Fruit fly (Drosophila melanogaster): ENCODE measurements around the gene pdm2.

DNA sequence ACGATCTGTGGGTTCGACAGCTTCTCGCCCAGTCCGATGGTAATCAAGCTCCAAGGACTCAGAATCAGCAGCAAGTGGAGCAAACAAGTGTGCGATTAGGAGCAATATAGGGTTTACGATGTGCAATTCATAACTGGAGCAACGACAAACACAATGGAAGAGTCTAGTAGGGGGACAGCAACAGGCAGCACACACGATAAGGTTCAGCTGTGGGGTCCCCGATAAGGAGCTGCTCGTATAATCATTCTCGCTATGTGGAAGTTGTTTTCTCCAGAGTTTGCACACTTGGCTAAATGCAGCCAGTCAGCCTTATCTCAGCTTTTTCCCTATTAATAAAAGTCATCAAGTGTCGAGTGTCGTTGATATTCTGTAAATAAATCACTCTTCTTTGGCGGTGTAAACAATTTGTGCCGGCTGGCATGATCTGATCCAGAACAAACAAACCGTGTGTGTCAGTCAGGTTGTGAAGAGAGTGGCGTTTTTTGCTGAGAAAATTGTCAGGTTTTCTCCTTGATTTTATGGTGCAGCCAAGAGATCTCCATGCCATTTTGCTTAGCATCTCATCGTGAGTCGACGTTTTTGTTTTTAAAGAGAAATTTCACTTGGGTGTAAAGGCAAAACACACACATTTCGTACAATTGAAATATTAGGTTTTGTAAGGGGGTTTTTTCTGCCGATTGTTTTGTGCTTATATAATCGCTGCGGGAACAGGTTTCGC is 62.9 kb downstream of the pdm2 start:
- TF ChIP-seq psq (optimal IDR thresholded peaks at IDR 0.05) (no peak), CG8478 (optimal IDR thresholded peaks at IDR 0.05) (no peak), usp (GFP tag; optimal IDR thresholded peaks at IDR 0.05) (no peak), EcR (GFP tag; optimal IDR thresholded peaks at IDR 0.05) (no peak), Dll (optimal IDR thresholded peaks at IDR 0.05) (no peak), pan (optimal IDR thresholded peaks at IDR 0.05) (no peak)
